Worm (Caenorhabditis elegans) whole organism, L1 larva: ENCODE measurements around the gene maph-1.3.

ENCODE experiments used
- elt-3 ChIP-seq, 6 experiments: fragments of 150-350 bp in 1 of 6; sonication (generic microtip); optimal IDR thresholded peaks; 2 replicates each; lab custom pipeline; 2017 to 2018; ENCODE audit warnings: missing biosample characterization in 6 of 6, missing genetic modification characterization in 6 of 6, inconsistent platforms in 1 of 6
- fkh-10 ChIP-seq: sonication (generic microtip); optimal IDR thresholded peaks from 2 replicates; lab custom pipeline; 2017; ENCODE audit warnings: missing biosample characterization, missing genetic modification reagents, missing genetic modification characterization
- hpl-2 ChIP-seq: fragments of 150-350 bp; optimal IDR thresholded peaks from 2 replicates; lab custom pipeline; 2014; ENCODE audit warnings: missing biosample characterization, missing genetic modification reagents, missing genetic modification characterization
- snu-23 ChIP-seq: sonication (generic microtip); optimal IDR thresholded peaks from 2 replicates; lab custom pipeline; 2016; ENCODE audit warnings: missing genetic modification characterization, missing compliant biosample characterization

DNA sequence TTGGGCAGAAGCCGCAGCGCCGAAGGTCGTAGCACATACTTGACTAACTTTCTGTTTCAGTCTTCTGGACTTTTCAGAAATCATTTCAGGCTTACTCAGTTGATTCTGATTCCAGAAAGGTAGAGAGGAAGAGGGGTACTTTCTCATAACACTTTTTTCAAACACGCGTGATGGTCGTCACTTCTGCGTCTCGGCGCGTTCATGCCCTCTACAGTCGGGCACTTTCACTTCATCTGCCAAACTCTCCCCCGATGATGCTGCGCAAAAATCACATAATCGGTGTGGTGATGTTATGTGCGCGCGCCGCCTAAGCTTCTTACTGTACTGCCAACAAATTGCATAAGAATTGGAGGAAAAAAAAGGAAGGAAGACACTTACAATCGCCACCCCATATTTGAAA is 37.1 kb upstream of the maph-1.3 start:
- no peak for TF ChIP-seq fkh-10 (GFP tag; lab: Kevin White, UChicago)
- no peak for TF ChIP-seq elt-3 (tag; optimal IDR thresholded peaks at IDR 0.05; lab: Kevin White, UChicago)
- no peak for TF ChIP-seq hpl-2 (GFP tag; lab: Kevin White, UChicago)
- TF ChIP-seq snu-23, result peak; percentile 26
